Fruit fly (Drosophila melanogaster) whole organism, pupa: ENCODE results near the gene CG32483.
A peak's percentile ranks its signal among the peaks of the same experiment; 100 is the strongest.

ENCODE experiments used
- CG10348 ChIP-seq: fragments of 200-800 bp; sonication (Bioruptor generic); IDR thresholded peaks from 2 replicates; pipeline ENCODE4 v1.3.6; 2022; ENCODE audit warnings: missing biosample characterization, missing genetic modification characterization
- CG12605 ChIP-seq: fragments of 200-800 bp; sonication (Bioruptor generic); IDR thresholded peaks from 2 replicates; pipeline ENCODE4 v1.3.6; 2022; ENCODE audit warnings: missing biosample characterization, missing genetic modification characterization
- CG13204 ChIP-seq: fragments of 200-800 bp; sonication (Bioruptor generic); optimal IDR thresholded peaks from 2 replicates; lab custom pipeline; 2018; ENCODE audit warnings: missing biosample characterization, mild to moderate bottlenecking, missing genetic modification characterization, moderate library complexity
- CG14655 ChIP-seq: fragments of 200-800 bp; sonication (Bioruptor generic); optimal IDR thresholded peaks from 3 replicates; lab custom pipeline; 2017; ENCODE audit warnings: mild to moderate bottlenecking, missing biosample characterization, missing genetic modification reagents, missing genetic modification characterization
- CG15710 ChIP-seq: fragments of 200-800 bp; sonication (Bioruptor generic); optimal IDR thresholded peaks from 2 replicates; lab custom pipeline; 2018; ENCODE audit warnings: missing biosample characterization, mild to moderate bottlenecking, missing genetic modification characterization, moderate library complexity
- CG17806 ChIP-seq: fragments of 200-800 bp; sonication (Bioruptor generic); optimal IDR thresholded peaks from 2 replicates; lab custom pipeline; 2018; ENCODE audit warnings: missing biosample characterization, mild to moderate bottlenecking, missing genetic modification characterization, moderate library complexity
- CG32121 ChIP-seq: fragments of 200-800 bp; sonication (Bioruptor generic); IDR thresholded peaks from 2 replicates; pipeline ENCODE4 v1.3.6; 2022; ENCODE audit warnings: missing biosample characterization, missing genetic modification characterization
- CG34367 ChIP-seq: fragments of 200-800 bp; sonication (Bioruptor generic); optimal IDR thresholded peaks from 2 replicates; lab custom pipeline; 2018; ENCODE audit warnings: missing biosample characterization, mild to moderate bottlenecking, missing genetic modification characterization
- CG4496 ChIP-seq: fragments of 200-800 bp; sonication (Bioruptor generic); IDR thresholded peaks from 3 replicates; pipeline ENCODE4 v1.3.6; 2022; ENCODE audit warnings: missing biosample characterization, missing genetic modification characterization
- CG8159 ChIP-seq: fragments of 200-800 bp; sonication (Bioruptor generic); optimal IDR thresholded peaks from 3 replicates; lab custom pipeline; 2018; ENCODE audit warnings: missing biosample characterization, mild to moderate bottlenecking, missing genetic modification characterization, moderate library complexity
- CG8301 ChIP-seq: fragments of 200-800 bp; sonication (Bioruptor generic); optimal IDR thresholded peaks from 2 replicates; lab custom pipeline; 2018; ENCODE audit warnings: missing biosample characterization, mild to moderate bottlenecking, missing genetic modification characterization
- CG9948 ChIP-seq: fragments of 200-800 bp; sonication (Bioruptor generic); optimal IDR thresholded peaks from 2 replicates; lab custom pipeline; 2018; ENCODE audit warnings: missing biosample characterization, mild to moderate bottlenecking, missing genetic modification characterization, moderate library complexity
- D1 ChIP-seq: fragments of 200-800 bp; sonication (Bioruptor generic); optimal IDR thresholded peaks from 2 replicates; lab custom pipeline; 2018; ENCODE audit warnings: missing biosample characterization, mild to moderate bottlenecking, missing genetic modification characterization, moderate library complexity
- EcR ChIP-seq: fragments of 200-800 bp; sonication (Bioruptor generic); optimal IDR thresholded peaks from 3 replicates; lab custom pipeline; 2019; ENCODE audit warnings: missing biosample characterization, missing genetic modification characterization, mild to moderate bottlenecking, moderate library complexity, missing genetic modification reagents
- Ets98B ChIP-seq: fragments of 200-800 bp; sonication (Bioruptor generic); IDR thresholded peaks from 2 replicates; pipeline ENCODE4 v1.3.6; 2022; ENCODE audit warnings: missing biosample characterization, missing genetic modification characterization
- Pif1A ChIP-seq: fragments of 200-800 bp; sonication (Bioruptor generic); optimal IDR thresholded peaks from 3 replicates; lab custom pipeline; 2016; ENCODE audit warnings: missing biosample characterization, missing genetic modification characterization
- Pif1B ChIP-seq: fragments of 200-800 bp; sonication (Bioruptor generic); optimal IDR thresholded peaks from 3 replicates; lab custom pipeline; 2016; ENCODE audit warnings: missing biosample characterization, missing genetic modification characterization
- Snoo ChIP-seq: fragments of 200-800 bp; sonication (Bioruptor generic); optimal IDR thresholded peaks from 3 replicates; lab custom pipeline; 2017; ENCODE audit warnings: missing biosample characterization, mild to moderate bottlenecking, missing genetic modification characterization, inconsistent platforms
- fd96Ca ChIP-seq: fragments of 200-800 bp; sonication (Bioruptor generic); IDR thresholded peaks from 3 replicates; pipeline ENCODE4 v1.3.6; 2022; ENCODE audit warnings: missing biosample characterization, missing genetic modification characterization
- gl ChIP-seq: fragments of 200-800 bp; sonication (Bioruptor generic); optimal IDR thresholded peaks from 2 replicates; lab custom pipeline; 2018; ENCODE audit warnings: missing biosample characterization, mild to moderate bottlenecking, missing genetic modification characterization
- rn ChIP-seq: fragments of 200-800 bp; sonication (Bioruptor generic); IDR thresholded peaks from 2 replicates; pipeline ENCODE4 v1.3.6; 2022; ENCODE audit warnings: missing biosample characterization, missing genetic modification characterization

Gene CG32483

DNA sequence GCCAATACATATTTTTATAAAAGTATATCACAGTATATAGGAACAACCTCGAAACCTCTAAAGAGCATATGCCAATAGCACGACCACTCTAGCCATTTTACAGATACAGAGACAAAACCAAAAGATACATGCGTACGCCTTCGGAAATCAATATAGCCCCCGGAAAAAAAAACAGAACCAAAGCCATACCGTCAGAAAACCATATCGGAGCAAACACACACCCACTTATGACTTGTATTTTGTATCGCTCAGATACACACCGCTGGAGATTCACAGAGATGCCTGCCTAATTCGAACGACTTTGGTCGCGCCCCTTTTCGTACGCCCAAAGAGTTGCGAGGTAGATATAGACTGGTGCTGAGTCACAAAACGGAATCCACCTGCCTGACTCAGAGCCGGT is 5.6 kb upstream of the CG32483 start:
- TF ChIP-seq Pif1A (no peak), rn (GFP tag; lab: Robert Waterston, UW) (no peak), EcR (no peak), CG4496 (GFP tag; lab: Robert Waterston, UW) (no peak), CG13204 (no peak), D1 (tag; lab: Kevin White, UChicago) (no peak), CG9948 (no peak), fd96Ca (GFP tag; lab: Robert Waterston, UW) (no peak), CG17806 (tag; lab: Kevin White, UChicago) (no peak), Ets98B (GFP tag; lab: Robert Waterston, UW) (no peak), CG12605 (GFP tag; lab: Robert Waterston, UW) (no peak), CG34367 (no peak)
- TF ChIP-seq, all 21 proteins: peak for 0

DNA sequence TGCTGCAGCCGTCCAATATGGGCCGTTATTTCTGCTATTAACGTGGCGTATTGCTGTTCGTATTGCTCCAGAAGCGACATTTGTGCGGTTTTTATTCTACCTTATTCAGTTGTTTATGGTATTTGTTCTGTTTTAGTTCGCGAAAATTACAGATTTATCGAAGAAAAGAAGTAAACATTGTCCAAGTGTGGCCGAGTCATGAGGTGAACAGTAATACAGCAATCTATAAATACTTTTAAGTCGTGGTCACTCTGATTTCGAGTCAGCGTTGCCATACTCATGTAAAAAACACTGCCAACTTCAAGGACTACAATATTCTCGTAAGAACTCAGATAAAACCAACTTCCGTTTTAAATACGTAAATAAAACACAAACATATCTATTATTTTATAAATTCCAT is 2.8 kb upstream of the CG32483 start, which contains the start of gene Vti1a:
Gene Vti1a (minus strand): TSS at position 221 of the 400 bp plus-strand sequence.
- TF ChIP-seq CG15710 (tag; lab: Kevin White, UChicago) (no peak), Ets98B (GFP tag; lab: Robert Waterston, UW) (no peak; the same call in 1 of the 2 replicates), CG12605 (GFP tag; lab: Robert Waterston, UW) (no peak), CG13204 (no peak), CG17806 (tag; lab: Kevin White, UChicago) (no peak), Snoo (tag; lab: Kevin White, UChicago) (peak; percentile 12), CG10348 (no peak)

DNA sequence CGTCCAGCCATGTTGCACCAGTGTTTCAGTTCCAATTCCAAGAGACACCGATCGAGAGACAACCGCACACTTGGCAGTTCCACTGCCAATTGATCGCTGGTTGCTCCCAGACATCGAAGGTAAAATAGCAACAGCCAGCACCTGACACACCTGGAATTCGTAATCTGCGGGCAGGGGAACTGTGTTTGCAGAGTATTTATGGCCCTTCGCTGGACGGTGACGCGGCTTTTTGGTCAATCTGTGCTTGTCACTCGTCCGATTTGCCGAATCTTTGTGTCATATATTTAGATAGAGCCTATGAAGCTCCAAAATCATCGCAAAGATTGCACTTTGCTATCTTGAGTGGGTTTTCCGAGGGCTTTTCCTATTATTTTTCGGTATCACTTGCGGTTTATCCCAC is 2.0 kb downstream of the CG32483 start, which contains the start of gene hiro:
Gene hiro (minus strand): TSS at position 101 of the 400 bp plus-strand sequence.
- TF ChIP-seq Snoo (tag; lab: Kevin White, UChicago) (no peak), Pif1A (no peak), CG8159 (no peak), gl (no peak), EcR (no peak), CG15710 (tag; lab: Kevin White, UChicago) (no peak), CG17806 (tag; lab: Kevin White, UChicago) (no peak)

DNA sequence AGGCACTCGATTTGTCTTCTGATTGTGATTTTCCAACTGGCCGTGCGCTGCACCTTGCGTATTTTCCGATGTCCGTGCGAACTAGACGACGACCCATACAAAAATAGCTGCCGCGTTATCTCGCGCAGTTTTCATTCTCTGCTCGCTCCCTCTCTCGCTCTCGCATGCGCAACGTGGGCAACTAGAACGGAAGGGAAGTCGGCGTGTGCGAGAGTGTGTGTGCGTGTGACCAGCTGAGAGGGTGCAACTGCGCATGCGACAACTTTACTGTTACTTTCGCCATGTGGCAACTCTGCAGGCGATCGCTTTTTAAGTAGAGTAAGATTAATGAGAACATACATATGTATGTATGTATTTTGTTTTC is 4.5 kb downstream of the CG32483 start, which contains the start of gene ebd1:
Gene ebd1 (minus strand): TSS at position 109 of the 364 bp plus-strand sequence.
- peak; percentile 44; the same call in 2 of the 3 replicates for TF ChIP-seq CG4496 (GFP tag; lab: Robert Waterston, UW)
- no peak for TF ChIP-seq gl

DNA sequence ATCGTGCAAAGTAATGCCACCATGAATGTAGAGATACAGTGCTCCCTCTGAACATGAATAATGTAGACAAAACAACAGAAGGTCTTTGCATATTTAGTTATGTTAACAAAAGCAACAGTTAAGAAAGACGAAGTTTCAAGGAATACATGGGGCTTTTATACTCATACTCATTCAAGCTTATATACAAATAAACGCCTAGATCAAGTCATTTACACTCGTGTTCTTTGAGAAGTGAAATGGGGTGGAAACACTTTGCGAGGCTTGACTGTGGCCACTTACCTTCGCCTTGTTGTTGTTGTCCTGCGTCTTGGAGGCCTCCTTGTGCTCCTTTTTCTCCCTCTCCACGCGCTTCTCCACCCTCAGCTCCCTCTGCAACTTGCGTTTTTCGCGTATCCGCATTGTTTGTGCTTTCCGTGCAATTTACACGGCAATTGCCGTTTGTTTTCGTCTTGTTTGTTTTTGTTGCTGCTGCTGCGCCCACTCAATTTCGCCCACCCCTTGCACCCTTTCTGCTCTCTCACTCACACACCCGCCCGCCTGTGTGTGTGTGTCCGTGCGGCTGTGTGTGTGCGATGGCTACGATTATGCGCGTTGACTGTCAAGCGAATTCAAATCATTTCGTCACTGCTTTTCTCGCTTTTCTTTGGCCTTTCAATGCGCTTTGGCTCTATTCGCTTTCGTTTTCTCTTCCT is 5.0 kb downstream of the CG32483 start:
- TF ChIP-seq CG13204 (no peak), D1 (tag; lab: Kevin White, UChicago) (no peak), CG17806 (tag; lab: Kevin White, UChicago) (peak; percentile 10), CG8159 (peak; percentile 43), CG12605 (GFP tag; lab: Robert Waterston, UW) (no peak), CG10348 (no peak), EcR (no peak), gl (no peak), CG14655 (GFP tag; lab: Kevin White, UChicago) (no peak), CG15710 (tag; lab: Kevin White, UChicago) (peak; percentile 27), Pif1B (no peak), Ets98B (GFP tag; lab: Robert Waterston, UW) (no peak), Snoo (tag; lab: Kevin White, UChicago) (no peak)

DNA sequence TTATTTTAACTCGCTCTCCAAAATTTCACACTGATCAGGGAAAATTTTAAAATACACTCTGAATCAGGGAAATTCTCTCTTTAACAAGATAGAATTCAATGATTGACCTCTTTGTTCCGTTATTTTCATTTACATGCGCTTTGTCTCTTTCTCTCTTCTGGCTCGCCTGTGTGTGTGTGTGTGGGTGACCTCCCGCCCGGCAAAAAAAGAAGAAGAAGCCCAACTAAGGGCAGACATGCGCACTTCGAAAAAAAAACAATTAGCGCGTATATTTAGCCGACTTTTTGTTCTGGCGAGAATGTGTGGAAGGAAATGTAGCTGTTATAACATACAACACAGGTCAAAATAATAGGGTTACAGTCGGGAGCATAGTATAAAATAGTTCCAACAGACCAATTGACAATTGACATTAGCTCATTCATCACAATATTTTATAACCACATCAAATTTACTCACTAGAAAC is 7.4 kb downstream of the CG32483 start, which contains the start of gene CG3386:
Gene CG3386 (minus strand): TSS at position 51 of the 463 bp plus-strand sequence.
- TF ChIP-seq D1 (tag; lab: Kevin White, UChicago) = no peak
- TF ChIP-seq EcR = peak; percentile 37
- TF ChIP-seq CG8301 = peak; percentile 1
- TF ChIP-seq CG34367 = no peak
- TF ChIP-seq CG10348 = no peak
- TF ChIP-seq Snoo (tag; lab: Kevin White, UChicago) = no peak
- TF ChIP-seq gl = peak; percentile 0
- TF ChIP-seq Pif1B = no peak
- no peak for TF ChIP-seq CG8159
- no peak for TF ChIP-seq CG17806 (tag; lab: Kevin White, UChicago)
- TF ChIP-seq rn (GFP tag; lab: Robert Waterston, UW) = no peak
- TF ChIP-seq CG4496 (GFP tag; lab: Robert Waterston, UW) = peak; percentile 9; the same call in 1 of the 3 replicates
- no peak for TF ChIP-seq CG15710 (tag; lab: Kevin White, UChicago)
- no peak for TF ChIP-seq CG14655 (GFP tag; lab: Kevin White, UChicago)
- peak; percentile 30 for TF ChIP-seq CG13204
- no peak for TF ChIP-seq fd96Ca (GFP tag; lab: Robert Waterston, UW)
- no peak for TF ChIP-seq CG9948
- TF ChIP-seq Pif1A = peak; percentile 51
- TF ChIP-seq CG32121 (GFP tag; lab: Robert Waterston, UW) = no peak
- no peak; the same call in 1 of the 2 replicates for TF ChIP-seq Ets98B (GFP tag; lab: Robert Waterston, UW)
- 0 out of 2 replicates have a peak, but pooled peaks have one; percentile 30 for TF ChIP-seq CG12605 (GFP tag; lab: Robert Waterston, UW)
